Fruit fly (Drosophila melanogaster) whole organism, embryonic: ENCODE results near the gene MED15.

Source experiments
- Asciz ChIP-seq: fragments of 200-800 bp; sonication (Bioruptor generic); optimal IDR thresholded peaks from 2 replicates; lab custom pipeline; 2017; ENCODE audit warnings: missing biosample characterization, mild to moderate bottlenecking, missing genetic modification characterization, missing genetic modification reagents
- C15 ChIP-seq: fragments of 200-800 bp; sonication (Bioruptor generic); IDR thresholded peaks from 3 replicates; pipeline ENCODE4 v1.3.6; 2022; ENCODE audit warnings: missing biosample characterization, missing genetic modification characterization
- CG1024 ChIP-seq: fragments of 200-800 bp; sonication (Bioruptor generic); IDR thresholded peaks from 2 replicates; pipeline ENCODE4 v1.3.6; 2022; ENCODE audit warnings: missing biosample characterization, missing genetic modification characterization
- CG10267 ChIP-seq: fragments of 200-800 bp; sonication (Bioruptor generic); optimal IDR thresholded peaks from 2 replicates; lab custom pipeline; 2018; ENCODE audit warnings: missing biosample characterization, mild to moderate bottlenecking, missing genetic modification characterization, moderate library complexity
- CG10431 ChIP-seq: fragments of 200-800 bp; sonication (Bioruptor generic); optimal IDR thresholded peaks from 3 replicates; lab custom pipeline; 2018; ENCODE audit warnings: missing biosample characterization, mild to moderate bottlenecking, missing genetic modification characterization
- CG10979 ChIP-seq: fragments of 200-800 bp; sonication (Bioruptor generic); optimal IDR thresholded peaks from 2 replicates; lab custom pipeline; 2018; ENCODE audit warnings: missing biosample characterization, mild to moderate bottlenecking, missing genetic modification characterization, moderate library complexity
- CG12391 ChIP-seq: fragments of 200-800 bp; sonication (Bioruptor generic); optimal IDR thresholded peaks from 3 replicates; lab custom pipeline; 2018; ENCODE audit warnings: missing biosample characterization, mild to moderate bottlenecking, missing genetic modification characterization, moderate library complexity
- CG12659 ChIP-seq: fragments of 200-800 bp; sonication (Bioruptor generic); optimal IDR thresholded peaks from 3 replicates; lab custom pipeline; 2017; ENCODE audit warnings: mild to moderate bottlenecking, missing biosample characterization, missing genetic modification reagents, missing genetic modification characterization
- CG14014 ChIP-seq: fragments of 200-800 bp; sonication (Bioruptor generic); IDR thresholded peaks from 2 replicates; pipeline ENCODE4 v1.3.6; 2022; ENCODE audit warnings: missing biosample characterization, missing genetic modification characterization
- CG15269 ChIP-seq: fragments of 200-800 bp; sonication (Bioruptor generic); optimal IDR thresholded peaks from 2 replicates; lab custom pipeline; 2018; ENCODE audit warnings: missing biosample characterization, mild to moderate bottlenecking, missing genetic modification characterization, moderate library complexity
- CG15601 ChIP-seq: fragments of 200-800 bp; sonication (Bioruptor generic); optimal IDR thresholded peaks from 3 replicates; lab custom pipeline; 2019; ENCODE audit warnings: missing biosample characterization, mild to moderate bottlenecking, missing genetic modification characterization, moderate library complexity
- CG15696 ChIP-seq: fragments of 200-800 bp; sonication (Bioruptor generic); optimal IDR thresholded peaks from 2 replicates; lab custom pipeline; 2019; ENCODE audit warnings: missing biosample characterization, mild to moderate bottlenecking, missing genetic modification characterization, moderate library complexity
- CG18599 ChIP-seq: fragments of 200-800 bp; sonication (Bioruptor generic); optimal IDR thresholded peaks from 3 replicates; lab custom pipeline; 2017; ENCODE audit warnings: missing biosample characterization, missing genetic modification characterization, mild to moderate bottlenecking, moderate library complexity, missing genetic modification reagents
- CG2116 ChIP-seq: fragments of 200-800 bp; sonication (Bioruptor generic); optimal IDR thresholded peaks from 3 replicates; lab custom pipeline; 2018; ENCODE audit warnings: missing biosample characterization, mild to moderate bottlenecking, missing genetic modification characterization
- CG34224 ChIP-seq: fragments of 200-800 bp; sonication (Bioruptor generic); IDR thresholded peaks from 3 replicates; pipeline ENCODE4 v1.3.6; 2022; ENCODE audit warnings: missing biosample characterization, missing genetic modification characterization; ENCODE audit not compliant: partially characterized antibody
- CG34422 ChIP-seq: fragments of 200-800 bp; sonication (Bioruptor generic); IDR thresholded peaks from 3 replicates; pipeline ENCODE4 v1.3.6; 2022; ENCODE audit warnings: missing biosample characterization, missing genetic modification characterization
- CG4424 ChIP-seq: fragments of 200-800 bp; sonication (Bioruptor generic); optimal IDR thresholded peaks from 3 replicates; lab custom pipeline; 2016; ENCODE audit warnings: missing biosample characterization, missing genetic modification characterization
- CG7271 ChIP-seq: fragments of 200-800 bp; sonication (Bioruptor generic); optimal IDR thresholded peaks from 2 replicates; lab custom pipeline; 2018; ENCODE audit warnings: missing biosample characterization, mild to moderate bottlenecking, missing genetic modification characterization, moderate library complexity
- CG7963 ChIP-seq: fragments of 200-800 bp; sonication (Bioruptor generic); IDR thresholded peaks from 3 replicates; pipeline ENCODE4 v1.3.6; 2022; ENCODE audit warnings: missing biosample characterization, missing genetic modification characterization; ENCODE audit not compliant: partially characterized antibody
- CG9797 ChIP-seq: fragments of 200-800 bp; sonication (Bioruptor generic); optimal IDR thresholded peaks from 3 replicates; lab custom pipeline; 2018; ENCODE audit warnings: missing biosample characterization, mild to moderate bottlenecking, missing genetic modification characterization
- CG9817 ChIP-seq: fragments of 200-800 bp; sonication (Bioruptor generic); optimal IDR thresholded peaks from 2 replicates; lab custom pipeline; 2018; ENCODE audit warnings: missing biosample characterization, mild to moderate bottlenecking, missing genetic modification characterization, moderate library complexity
- Dad ChIP-seq: fragments of 200-800 bp; sonication (Bioruptor generic); optimal IDR thresholded peaks from 3 replicates; lab custom pipeline; 2016; ENCODE audit warnings: missing biosample characterization, missing genetic modification characterization
- Fer2 ChIP-seq: fragments of 200-800 bp; sonication (Bioruptor generic); optimal IDR thresholded peaks from 2 replicates; lab custom pipeline; 2018; ENCODE audit warnings: missing biosample characterization, mild to moderate bottlenecking, missing genetic modification characterization, moderate library complexity
- Hr3 ChIP-seq: fragments of 200-800 bp; sonication (Bioruptor generic); optimal IDR thresholded peaks from 3 replicates; lab custom pipeline; 2016; ENCODE audit warnings: missing biosample characterization, missing genetic modification characterization
- Med ChIP-seq: fragments of 200-800 bp; sonication (Bioruptor generic); peaks from one replicate; lab custom pipeline; 2016; ENCODE audit warnings: missing biosample characterization, missing genetic modification characterization, mild to moderate bottlenecking, inconsistent platforms, moderate library complexity
- NK7.1 ChIP-seq: fragments of 200-800 bp; sonication (Bioruptor generic); optimal IDR thresholded peaks from 3 replicates; lab custom pipeline; 2016; ENCODE audit warnings: missing biosample characterization, missing genetic modification characterization
- PHDP ChIP-seq: fragments of 200-800 bp; sonication (Bioruptor generic); optimal IDR thresholded peaks from 3 replicates; lab custom pipeline; 2018; ENCODE audit warnings: missing biosample characterization, mild to moderate bottlenecking, missing genetic modification characterization, moderate library complexity
- Stat92E ChIP-seq, 3 experiments: fragments of >200 bp in 2 of 3; fragments of 200-800 bp in 1 of 3; sonication (Bioruptor generic) in 1 of 3; optimal IDR thresholded peaks; 2 replicates each; lab custom pipeline; 2017 to 2019; ENCODE audit warnings: missing biosample characterization in 3 of 3, missing genetic modification characterization in 3 of 3, mild to moderate bottlenecking in 1 of 3, moderate library complexity in 1 of 3
- ac ChIP-seq: fragments of 200-800 bp; sonication (Bioruptor generic); optimal IDR thresholded peaks from 3 replicates; lab custom pipeline; 2017; ENCODE audit warnings: missing biosample characterization, mild to moderate bottlenecking, missing genetic modification characterization
- bab2 ChIP-seq: fragments of 200-800 bp; sonication (Bioruptor generic); optimal IDR thresholded peaks from 2 replicates; lab custom pipeline; 2016; ENCODE audit warnings: missing biosample characterization, missing genetic modification characterization
- bsh ChIP-seq, 2 experiments: fragments of 200-800 bp; sonication (Bioruptor generic); optimal IDR thresholded peaks; 2 replicates each; lab custom pipeline; 2017 to 2018; ENCODE audit warnings: mild to moderate bottlenecking in 2 of 2, missing biosample characterization in 2 of 2, missing genetic modification characterization in 2 of 2, moderate library complexity in 1 of 2
- chm ChIP-seq: fragments of 200-800 bp; sonication (Bioruptor generic); IDR thresholded peaks from 2 replicates; pipeline ENCODE4 v1.3.6; 2022; ENCODE audit warnings: missing biosample characterization, missing genetic modification characterization
- crol ChIP-seq: fragments of 200-800 bp; sonication (Bioruptor generic); IDR thresholded peaks from 2 replicates; pipeline ENCODE4 v1.3.6; 2022; ENCODE audit warnings: missing biosample characterization, missing genetic modification characterization
- danr ChIP-seq: fragments of 200-800 bp; sonication (Bioruptor generic); IDR thresholded peaks from 2 replicates; pipeline ENCODE4 v1.3.6; 2022; ENCODE audit warnings: missing biosample characterization, missing genetic modification characterization
- dmrt11E ChIP-seq: fragments of 200-800 bp; sonication (Bioruptor generic); optimal IDR thresholded peaks from 3 replicates; lab custom pipeline; 2018; ENCODE audit warnings: missing biosample characterization, mild to moderate bottlenecking, missing genetic modification characterization, moderate library complexity
- fd64A ChIP-seq: fragments of 200-800 bp; sonication (Bioruptor generic); optimal IDR thresholded peaks from 3 replicates; lab custom pipeline; 2018; ENCODE audit warnings: missing biosample characterization, mild to moderate bottlenecking, missing genetic modification characterization
- fd96Cb ChIP-seq: fragments of 200-800 bp; sonication (Bioruptor generic); optimal IDR thresholded peaks from 2 replicates; lab custom pipeline; 2018; ENCODE audit warnings: missing biosample characterization, mild to moderate bottlenecking, missing genetic modification characterization, moderate library complexity
- gcm ChIP-seq: fragments of 200-800 bp; sonication (Bioruptor generic); optimal IDR thresholded peaks from 2 replicates; lab custom pipeline; 2019; ENCODE audit warnings: missing biosample characterization, mild to moderate bottlenecking, missing genetic modification characterization, moderate library complexity
- gsb ChIP-seq: fragments of 200-800 bp; sonication (Bioruptor generic); IDR thresholded peaks from 2 replicates; pipeline ENCODE4 v1.3.6; 2022; ENCODE audit warnings: missing biosample characterization, missing genetic modification characterization
- lbe ChIP-seq: fragments of 200-800 bp; sonication (Bioruptor generic); optimal IDR thresholded peaks from 2 replicates; lab custom pipeline; 2016; ENCODE audit warnings: missing biosample characterization, mild to moderate bottlenecking, missing genetic modification characterization
- maf-S ChIP-seq: fragments of 200-800 bp; sonication (Bioruptor generic); optimal IDR thresholded peaks from 2 replicates; lab custom pipeline; 2016; ENCODE audit warnings: missing biosample characterization, missing genetic modification characterization
- p53 ChIP-seq: fragments of 200-800 bp; sonication (Bioruptor generic); optimal IDR thresholded peaks from 2 replicates; lab custom pipeline; 2016; ENCODE audit warnings: missing biosample characterization, missing genetic modification characterization
- ro ChIP-seq: fragments of 200-800 bp; sonication (Bioruptor generic); IDR thresholded peaks from 2 replicates; pipeline ENCODE4 v1.3.6; 2022; ENCODE audit warnings: missing biosample characterization, missing genetic modification characterization
- sens ChIP-seq: fragments of 200-800 bp; sonication (Bioruptor generic); peaks from one replicate; lab custom pipeline; 2016; ENCODE audit warnings: missing biosample characterization, missing genetic modification characterization
- sens-2 ChIP-seq: fragments of 200-800 bp; sonication (Bioruptor generic); IDR thresholded peaks from 2 replicates; pipeline ENCODE4 v1.3.6; 2022; ENCODE audit warnings: missing biosample characterization, missing genetic modification characterization
- sna ChIP-seq: fragments of 200-800 bp; sonication (Bioruptor generic); IDR thresholded peaks from 2 replicates; pipeline ENCODE4 v1.3.6; 2022; ENCODE audit warnings: missing biosample characterization, missing genetic modification characterization; ENCODE audit not compliant: partially characterized antibody
- unc-4 ChIP-seq: fragments of 200-800 bp; sonication (Bioruptor generic); IDR thresholded peaks from 2 replicates; pipeline ENCODE4 v1.3.6; 2022; ENCODE audit warnings: missing biosample characterization, missing genetic modification characterization; ENCODE audit not compliant: partially characterized antibody
- zfh2 ChIP-seq: fragments of 200-800 bp; sonication (Bioruptor generic); optimal IDR thresholded peaks from 2 replicates; lab custom pipeline; 2016; ENCODE audit warnings: missing biosample characterization, missing genetic modification characterization

The MED15 gene

DNA sequence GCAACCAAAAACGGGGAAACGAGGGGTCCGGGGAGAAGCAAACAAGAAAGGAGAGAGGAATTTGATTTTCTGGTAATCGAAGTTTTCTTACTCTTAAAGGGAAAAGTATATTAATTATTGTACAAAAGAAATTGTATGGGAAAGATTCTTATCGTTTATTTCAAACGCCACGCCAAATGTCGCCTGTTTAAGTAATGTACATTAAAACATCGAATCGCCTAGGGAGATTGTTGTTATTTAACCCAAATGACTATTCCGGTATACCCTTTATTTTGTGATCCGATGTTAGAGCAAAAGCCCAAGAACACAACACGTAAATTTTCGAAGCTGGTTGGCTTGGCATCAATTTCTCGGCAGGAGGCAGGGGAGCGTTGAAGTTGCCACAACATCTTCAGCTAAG lies 33.5 kb upstream of the MED15 start (continued):
- no peak for TF ChIP-seq Stat92E (GFP tag; optimal IDR thresholded peaks at IDR 0.05; lab: Kevin White, UChicago)
- TF ChIP-seq fd64A = no peak
- no peak for TF ChIP-seq CG2116 (GFP tag; lab: Kevin White, UChicago)
- TF ChIP-seq CG34422 = no peak
- peak; percentile 8 for TF ChIP-seq CG4424 (GFP tag; lab: Kevin White, UChicago)
- TF ChIP-seq Med = peak; percentile 46
- TF ChIP-seq CG1024 (GFP tag; lab: Robert Waterston, UW) = no peak
- TF ChIP-seq bsh (GFP tag; optimal IDR thresholded peaks at IDR 0.05; lab: Kevin White, UChicago) = peak; percentile 34 to 65
- TF ChIP-seq crol (GFP tag; lab: Robert Waterston, UW) = 0 out of 2 replicates have a peak, but pooled peaks have one; percentile 17
- no peak for TF ChIP-seq ac
- TF ChIP-seq gsb (GFP tag; lab: Robert Waterston, UW) = no peak
- TF ChIP-seq NK7.1 (GFP tag; lab: Kevin White, UChicago) = no peak
- TF ChIP-seq CG10267 (tag; lab: Kevin White, UChicago) = peak; percentile 31
- TF ChIP-seq Dad (GFP tag; lab: Kevin White, UChicago) = no peak
- TF ChIP-seq Fer2 = no peak
- no peak for TF ChIP-seq CG12659
- no peak for TF ChIP-seq danr (GFP tag; lab: Robert Waterston, UW)
- TF ChIP-seq CG10431 (GFP tag; lab: Kevin White, UChicago) = no peak
- TF ChIP-seq Asciz = no peak
- TF ChIP-seq lbe (GFP tag; lab: Kevin White, UChicago) = peak; percentile 88
- peak; percentile 55 for TF ChIP-seq dmrt11E (tag; lab: Kevin White, UChicago)
- no peak for TF ChIP-seq CG15269 (tag; lab: Kevin White, UChicago)
- no peak for TF ChIP-seq CG34224 (GFP tag; lab: Robert Waterston, UW)
- no peak for TF ChIP-seq CG9797 (GFP tag; lab: Kevin White, UChicago)
- TF ChIP-seq sens (GFP tag; lab: Kevin White, UChicago) = peak; percentile 79
- TF ChIP-seq maf-S (GFP tag; lab: Kevin White, UChicago) = no peak
- TF ChIP-seq zfh2 (GFP tag; lab: Kevin White, UChicago) = no peak
- TF ChIP-seq CG10979 (tag; lab: Kevin White, UChicago) = peak; percentile 55
- TF ChIP-seq CG7271 (tag; lab: Kevin White, UChicago) = no peak
- TF ChIP-seq CG18599 = no peak
- TF ChIP-seq, all 482 proteins: peak for 29

DNA sequence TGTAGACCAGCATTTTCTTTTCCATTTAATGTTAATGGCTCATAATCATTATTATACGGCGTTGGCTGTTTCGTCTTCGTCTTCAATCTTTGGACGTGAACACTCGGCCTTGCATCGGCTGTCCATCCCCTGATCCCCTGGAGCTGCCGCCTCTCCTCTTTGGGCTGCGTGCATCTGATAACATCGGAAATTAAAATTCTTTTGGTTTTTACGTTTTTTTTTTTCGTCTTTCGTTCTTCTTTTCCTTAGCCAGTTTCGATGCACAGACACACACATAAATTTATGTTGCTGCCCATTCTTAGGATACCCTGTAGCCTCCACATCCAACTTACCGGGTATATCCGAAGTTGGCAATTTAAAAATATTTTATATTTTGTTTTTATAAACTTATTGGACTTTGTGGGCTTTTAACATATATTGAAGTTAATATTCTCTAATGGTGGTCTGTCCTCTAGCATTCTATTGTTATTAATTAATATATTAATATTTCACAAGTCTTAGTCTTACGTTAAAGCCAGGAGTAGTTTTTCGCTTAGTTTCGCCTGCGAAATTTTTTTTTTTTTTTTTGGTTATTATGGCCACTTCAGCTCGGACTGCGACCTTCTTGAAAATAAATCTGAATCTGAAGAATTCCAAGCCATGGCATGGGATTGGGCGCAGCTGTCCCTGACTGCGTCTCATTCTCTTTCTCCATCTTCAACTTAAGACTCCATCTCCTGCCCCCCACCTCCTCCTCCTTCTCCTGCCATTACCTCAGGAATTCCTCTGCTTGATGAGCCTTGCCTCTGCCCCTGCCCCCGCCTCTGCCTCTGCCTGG lies 32.0 kb upstream of the MED15 start:
- TF ChIP-seq CG9817 (tag; lab: Kevin White, UChicago) (no peak), C15 (GFP tag; lab: Robert Waterston, UW) (no peak), CG12391 (peak; percentile 74), CG7963 (GFP tag; lab: Robert Waterston, UW) (no peak), gcm (GFP tag; lab: Kevin White, UChicago) (peak; percentile 54), ro (no peak), Hr3 (GFP tag; lab: Kevin White, UChicago) (peak; percentile 38), chm (0 out of 2 replicates have a peak, but pooled peaks have one; percentile 26), CG15601 (tag; lab: Kevin White, UChicago) (peak; percentile 65), sens-2 (no peak), unc-4 (GFP tag; lab: Robert Waterston, UW) (no peak), CG14014 (no peak), CG1024 (GFP tag; lab: Robert Waterston, UW) (no peak), bab2 (no peak), PHDP (tag; lab: Kevin White, UChicago) (peak; percentile 14), CG15696 (tag; lab: Kevin White, UChicago) (peak; percentile 89), CG10979 (tag; lab: Kevin White, UChicago) (peak; percentile 88), fd96Cb (tag; lab: Kevin White, UChicago) (peak; percentile 56), p53 (GFP tag; lab: Kevin White, UChicago) (no peak), sna (GFP tag; lab: Robert Waterston, UW) (no peak)
